Worm (Caenorhabditis elegans): ENCODE data around the gene str-101.

- TF ChIP-seq unc-130 (tag; optimal IDR thresholded peaks at IDR 0.05) (no peak), pag-3 (tag; optimal IDR thresholded peaks at IDR 0.05; ENCODE audit: borderline replicate concordance, insufficient read depth) (no peak), nhr-237 (tag; optimal IDR thresholded peaks at IDR 0.05) (no peak), lir-3 (tag; optimal IDR thresholded peaks at IDR 0.05; ENCODE audit: poor library complexity) (no peak), C34B4.2 (tag; optimal IDR thresholded peaks at IDR 0.05) (no peak), tbx-2 (tag; optimal IDR thresholded peaks at IDR 0.05) (no peak), nhr-76 (tag; optimal IDR thresholded peaks at IDR 0.05) (no peak), sptf-1 (tag; optimal IDR thresholded peaks at IDR 0.05) (no peak), lin-35 (GFP tag; optimal IDR thresholded peaks at IDR 0.05) (no peak)
These were observed 12.0 kb downstream of the str-101 start, which contains the start of gene nhr-199 for ce11 chrV:15699799-15700198.
